Worm (Caenorhabditis elegans): ENCODE data around the gene col-145.

ce11 chrV:9186028-9186427, 23.2 kb upstream of the col-145 start:
- TF ChIP-seq zfp-3 (GFP tag; conservative IDR thresholded peaks at IDR 0.05) (no peak), lsy-2 (tag; optimal IDR thresholded peaks at IDR 0.05) (no peak)
